Worm (Caenorhabditis elegans): Measurements from ENCODE around the gene Y75B8A.18.
"Not testable (repeated sequence)": the region's sequence is repeated elsewhere in the genome, so short reads cannot be mapped to it uniquely, and the experiment has no call there.

Gene Y75B8A.18

ce11 chrIII:12177145-12177544 lies 48.9 kb downstream of the Y75B8A.18 start, which contains the start of gene gly-11:
Gene gly-11 (minus strand): TSS chrIII:12177245.
- TF ChIP-seq F13H6.1, egl-27, nhr-129 (tag; optimal IDR thresholded peaks at IDR 0.05): not testable (repeated sequence)
